Worm (Caenorhabditis elegans) whole organism, young adult: ENCODE measurements around the gene T14B4.1.

Source experiments
- B0336.3 ChIP-seq: fragments of 200-800 bp; sonication (Bioruptor generic); IDR thresholded peaks from 2 replicates; pipeline ENCODE4 v1.3.6; 2022; ENCODE audit warnings: missing genetic modification characterization, missing compliant biosample characterization
- F33H1.4 ChIP-seq: fragments of 200-800 bp; sonication (Bioruptor generic); IDR thresholded peaks from 2 replicates; pipeline ENCODE4 v1.3.6; 2022; ENCODE audit warnings: missing genetic modification reagents, missing genetic modification characterization, missing compliant biosample characterization
- Y53G8AR.9 ChIP-seq: fragments of 200-800 bp; sonication (Bioruptor generic); conservative IDR thresholded peaks from 2 replicates; pipeline ENCODE4 v1.3.6; 2022; ENCODE audit warnings: missing genetic modification reagents, missing genetic modification characterization, missing compliant biosample characterization
- attf-5 ChIP-seq: fragments of 200-800 bp; sonication (Bioruptor generic); optimal IDR thresholded peaks from 2 replicates; lab custom pipeline; 2018; ENCODE audit warnings: mild to moderate bottlenecking, missing genetic modification characterization, missing compliant biosample characterization
- chd-7 ChIP-seq: sonication (generic microtip); optimal IDR thresholded peaks from 2 replicates; lab custom pipeline; 2016; ENCODE audit warnings: mild to moderate bottlenecking, missing genetic modification characterization, moderate library complexity, missing compliant biosample characterization
- him-1 ChIP-seq: sonication (generic microtip); optimal IDR thresholded peaks from 2 replicates; lab custom pipeline; 2016; ENCODE audit warnings: missing genotype, missing genetic modification reagents, missing genetic modification characterization, missing compliant biosample characterization
- pha-4 ChIP-seq: fragments of 150-350 bp; sonication (generic microtip); optimal IDR thresholded peaks from 2 replicates; lab custom pipeline; 2014; ENCODE audit warnings: missing biosample characterization, missing genetic modification reagents, missing genetic modification characterization
- sea-2 ChIP-seq: fragments of 200-800 bp; sonication (Bioruptor generic); IDR thresholded peaks from 2 replicates; pipeline ENCODE4 v1.3.6; 2022; ENCODE audit warnings: missing genetic modification characterization, missing compliant biosample characterization
- sptf-2 ChIP-seq: fragments of 200-800 bp; sonication (Bioruptor generic); optimal IDR thresholded peaks from 2 replicates; lab custom pipeline; 2018; ENCODE audit warnings: mild to moderate bottlenecking, missing genetic modification characterization, missing compliant biosample characterization
- ztf-3 ChIP-seq: fragments of 200-800 bp; sonication (Bioruptor generic); optimal IDR thresholded peaks from 2 replicates; lab custom pipeline; 2018; ENCODE audit warnings: mild to moderate bottlenecking, missing genetic modification characterization, missing compliant biosample characterization

DNA sequence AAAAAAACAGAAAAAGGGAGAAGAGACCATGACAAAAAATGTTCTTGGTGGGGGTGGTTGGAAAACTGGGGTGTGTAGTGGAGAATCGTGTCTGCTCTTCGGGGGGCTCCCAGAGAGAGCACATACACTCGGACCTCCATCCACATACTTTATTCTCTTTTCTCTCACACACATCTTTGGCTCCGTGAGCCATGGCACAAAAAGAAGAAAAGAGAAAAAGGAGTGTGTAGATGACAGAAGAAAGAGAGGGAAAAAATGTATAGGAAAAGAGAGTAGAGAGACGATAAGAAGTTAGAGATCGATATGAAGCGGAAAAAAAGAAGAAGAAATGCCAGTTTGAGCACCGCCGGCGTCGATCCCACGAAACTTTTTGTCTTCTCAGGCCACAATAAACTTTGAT is 27.7 kb upstream of the T14B4.1 start:
- TF ChIP-seq Y53G8AR.9 (GFP tag; lab: Robert Waterston, UW) (no peak), sea-2 (GFP tag; lab: Robert Waterston, UW) (no peak), ztf-3 (GFP tag; lab: Kevin White, UChicago) (no peak), B0336.3 (no peak), pha-4 (no peak), F33H1.4 (GFP tag; lab: Robert Waterston, UW) (no peak), attf-5 (GFP tag; lab: Kevin White, UChicago) (no peak), chd-7 (tag; lab: Kevin White, UChicago) (no peak), sptf-2 (no peak), him-1 (tag; lab: Kevin White, UChicago) (no peak)
